Worm (Caenorhabditis elegans) whole organism, early embryonic: ENCODE results near the gene fbxb-87.

Experiments used
- ama-1 ChIP-seq: fragments of 150-350 bp; optimal IDR thresholded peaks from 2 replicates; lab custom pipeline; 2014
- ceh-13 ChIP-seq: fragments of 200-800 bp; sonication (Bioruptor generic); optimal IDR thresholded peaks from 2 replicates; lab custom pipeline; 2018; ENCODE audit warnings: mild to moderate bottlenecking, missing genetic modification characterization, missing compliant biosample characterization
- hmbx-1 ChIP-seq: sonication (generic microtip); optimal IDR thresholded peaks from 2 replicates; lab custom pipeline; 2016; ENCODE audit warnings: mild to moderate bottlenecking, missing genetic modification characterization, missing compliant biosample characterization

DNA sequence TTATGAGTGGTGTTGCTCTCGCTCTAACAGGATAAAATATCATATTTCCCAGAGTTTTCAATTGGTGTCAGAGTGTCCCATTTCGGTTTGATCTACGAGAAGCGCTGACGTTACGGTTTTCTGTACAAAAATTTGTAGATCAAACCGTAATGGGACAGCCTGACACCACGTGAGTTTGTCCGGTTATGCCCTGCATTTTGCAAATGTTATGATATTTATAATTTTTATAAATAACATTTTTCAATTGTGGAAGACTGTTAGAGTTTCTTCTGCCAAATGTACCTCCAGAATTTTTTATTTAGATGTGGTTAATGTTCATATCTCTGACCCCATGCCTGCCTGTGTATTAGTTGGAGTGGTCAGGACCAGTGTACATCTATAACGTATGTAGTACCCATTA is at the start of gene fbxb-87:
- TF ChIP-seq ceh-13 (GFP tag; lab: Kevin White, UChicago): no peak
- TF ChIP-seq hmbx-1 (tag; lab: Kevin White, UChicago): no peak
- no peak for TF ChIP-seq ama-1 (lab: Kevin White, UChicago)
